Fruit fly (Drosophila melanogaster): ENCODE results near the gene CG9917.

Gene CG9917

DNA sequence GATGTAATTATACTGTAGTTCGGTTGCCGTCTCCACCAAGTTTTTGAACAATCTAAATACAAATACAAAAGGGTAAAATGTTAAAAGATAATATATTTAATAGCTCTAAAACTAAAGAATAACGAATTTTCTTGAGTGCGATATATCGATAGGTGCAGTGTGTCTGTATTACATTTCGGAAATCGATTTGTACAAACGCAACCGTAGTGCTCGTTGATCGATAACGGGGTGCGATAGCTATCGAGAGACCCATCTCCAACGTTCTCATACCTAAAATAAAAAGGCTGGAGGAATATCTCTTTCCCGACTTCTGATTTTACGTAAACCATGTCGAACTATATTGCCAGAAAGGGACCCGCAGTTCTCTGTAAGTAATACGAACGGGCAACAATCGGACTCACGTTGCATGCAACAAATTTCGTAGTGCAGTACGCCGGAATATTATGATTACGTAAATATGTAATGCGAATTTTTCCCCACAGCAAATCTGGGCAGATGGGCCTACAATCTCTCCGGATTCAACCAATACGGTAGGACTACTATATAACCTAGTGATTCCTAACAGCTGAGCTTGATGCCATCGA, 36.9 kb downstream of the CG9917 start, which contains the start of gene UQCR-14 (continued):
- TF ChIP-seq cad (GFP tag; optimal IDR thresholded peaks at IDR 0.05) (no peak), Lim3 (GFP tag; IDR thresholded peaks at IDR 0.05) (no peak), CG4424 (GFP tag; optimal IDR thresholded peaks at IDR 0.05) (peak; percentile 28), CG34376 (GFP tag; optimal IDR thresholded peaks at IDR 0.05) (peak; percentile 25), BEAF-32 (GFP tag; optimal IDR thresholded peaks at IDR 0.05) (peak; percentile 97), knrl (GFP tag; IDR thresholded peaks at IDR 0.05; ENCODE audit: partially characterized antibody) (peak; percentile 96), Sry-β (GFP tag; optimal IDR thresholded peaks at IDR 0.05) (no peak), Abd-B (GFP tag; optimal IDR thresholded peaks at IDR 0.05) (no peak), CG33557 (GFP tag; optimal IDR thresholded peaks at IDR 0.05) (no peak), CG6272 (GFP tag; IDR thresholded peaks at IDR 0.05) (peak; percentile 44; the same call in 1 of the 2 replicates), gsb-n (tag; optimal IDR thresholded peaks at IDR 0.05) (no peak), inv (GFP tag; IDR thresholded peaks at IDR 0.05; ENCODE audit: partially characterized antibody) (peak; percentile 95), Deaf1 (tag; optimal IDR thresholded peaks at IDR 0.05) (no peak), nerfin-1 (tag; optimal IDR thresholded peaks at IDR 0.05) (no peak), CG13123 (GFP tag; optimal IDR thresholded peaks at IDR 0.05) (no peak), CG6813 (GFP tag; optimal IDR thresholded peaks at IDR 0.05) (no peak), eyg (GFP tag; optimal IDR thresholded peaks at IDR 0.05) (no peak), stwl (tag; optimal IDR thresholded peaks at IDR 0.05) (peak; percentile 90), CG12659 (GFP tag; optimal IDR thresholded peaks at IDR 0.05) (peak; percentile 87), yki (optimal IDR thresholded peaks at IDR 0.05) (no peak), sna (GFP tag; IDR thresholded peaks at IDR 0.05; ENCODE audit: partially characterized antibody) (peak; percentile 92), Drgx (GFP tag; IDR thresholded peaks at IDR 0.05) (no peak), CG7987 (GFP tag; optimal IDR thresholded peaks at IDR 0.05) (peak; percentile 3), CG17829 (tag; optimal IDR thresholded peaks at IDR 0.05) (peak; percentile 61), Atf-2 (GFP tag; optimal IDR thresholded peaks at IDR 0.05) (no peak), CG11456 (GFP tag; IDR thresholded peaks at IDR 0.05) (peak; percentile 49; the same call in 1 of the 3 replicates), Awh (GFP tag; IDR thresholded peaks at IDR 0.05) (no peak), pzg (GFP tag; optimal IDR thresholded peaks at IDR 0.05) (peak; percentile 94), CG31365 (tag; optimal IDR thresholded peaks at IDR 0.05) (no peak), onecut (GFP tag; IDR thresholded peaks at IDR 0.05) (peak; percentile 19; the same call in 1 of the 2 replicates), CG3163 (GFP tag; optimal IDR thresholded peaks at IDR 0.05) (peak; percentile 2), vfl (GFP tag; optimal IDR thresholded peaks at IDR 0.05) (no peak), twi (tag; optimal IDR thresholded peaks at IDR 0.05) (no peak), ap (GFP tag; IDR thresholded peaks at IDR 0.05) (no peak), salm (tag; optimal IDR thresholded peaks at IDR 0.05) (no peak), CG17912 (GFP tag; optimal IDR thresholded peaks at IDR 0.05) (no peak), Blimp-1 (GFP tag; optimal IDR thresholded peaks at IDR 0.05) (no peak), rib (GFP tag; IDR thresholded peaks at IDR 0.05) (peak; percentile 44; the same call in 1 of the 2 replicates), sr (GFP tag; IDR thresholded peaks at IDR 0.05) (no peak), wek (GFP tag; optimal IDR thresholded peaks at IDR 0.05) (no peak), Hsf (GFP tag; optimal IDR thresholded peaks at IDR 0.05) (peak; percentile 34), Dip3 (GFP tag; optimal IDR thresholded peaks at IDR 0.05) (no peak), CG16863 (GFP tag; optimal IDR thresholded peaks at IDR 0.05) (no peak), Sox100B (GFP tag; optimal IDR thresholded peaks at IDR 0.05) (no peak), CG3726 (GFP tag; IDR thresholded peaks at IDR 0.05) (no peak), CG18599 (GFP tag; optimal IDR thresholded peaks at IDR 0.05) (peak; percentile 18), CG11504 (tag; optimal IDR thresholded peaks at IDR 0.05) (no peak), unc-4 (GFP tag; IDR thresholded peaks at IDR 0.05; ENCODE audit: partially characterized antibody) (peak; percentile 98), Poxn (GFP tag; IDR thresholded peaks at IDR 0.05) (no peak), crp (GFP tag; optimal IDR thresholded peaks at IDR 0.05) (peak in 1 of 2 experiments; percentile 16)
